Fruit fly (Drosophila melanogaster) whole organism, embryonic: Measurements from ENCODE around the gene CG12672.

ENCODE experiments used
- Abd-B ChIP-seq: fragments of 200-800 bp; sonication (Bioruptor generic); optimal IDR thresholded peaks from 2 replicates; lab custom pipeline; 2018; ENCODE audit warnings: missing biosample characterization, mild to moderate bottlenecking, missing genetic modification characterization, moderate library complexity
- Adf1 ChIP-seq: fragments of 200-800 bp; sonication (Bioruptor generic); IDR thresholded peaks from 2 replicates; pipeline ENCODE4 v1.3.6; 2022; ENCODE audit warnings: missing biosample characterization, missing genetic modification characterization
- Antp ChIP-seq: fragments of 200-800 bp; sonication (Bioruptor generic); optimal IDR thresholded peaks from 3 replicates; lab custom pipeline; 2016; ENCODE audit warnings: missing biosample characterization, missing genetic modification characterization
- CG11504 ChIP-seq: fragments of 200-800 bp; sonication (Bioruptor generic); optimal IDR thresholded peaks from 3 replicates; lab custom pipeline; 2019; ENCODE audit warnings: missing biosample characterization, mild to moderate bottlenecking, missing genetic modification characterization, moderate library complexity
- CG12659 ChIP-seq: fragments of 200-800 bp; sonication (Bioruptor generic); optimal IDR thresholded peaks from 3 replicates; lab custom pipeline; 2017; ENCODE audit warnings: mild to moderate bottlenecking, missing biosample characterization, missing genetic modification reagents, missing genetic modification characterization
- CG1603 ChIP-seq: fragments of 200-800 bp; sonication (Bioruptor generic); optimal IDR thresholded peaks from 2 replicates; lab custom pipeline; 2019; ENCODE audit warnings: missing biosample characterization, mild to moderate bottlenecking, missing genetic modification characterization, moderate library complexity
- CG16863 ChIP-seq: fragments of 200-800 bp; sonication (Bioruptor generic); optimal IDR thresholded peaks from 3 replicates; lab custom pipeline; 2016; ENCODE audit warnings: missing biosample characterization, missing genetic modification characterization
- CG18262 ChIP-seq: fragments of 200-800 bp; optimal IDR thresholded peaks from 3 replicates; lab custom pipeline; 2019; ENCODE audit warnings: missing biosample characterization, mild to moderate bottlenecking, missing genetic modification characterization, moderate library complexity
- CG34422 ChIP-seq: fragments of 200-800 bp; sonication (Bioruptor generic); IDR thresholded peaks from 3 replicates; pipeline ENCODE4 v1.3.6; 2022; ENCODE audit warnings: missing biosample characterization, missing genetic modification characterization
- CG4360 ChIP-seq: fragments of 200-800 bp; sonication (Bioruptor generic); IDR thresholded peaks from 2 replicates; pipeline ENCODE4 v1.3.6; 2022; ENCODE audit warnings: missing biosample characterization, missing genetic modification characterization
- CG6791 ChIP-seq: fragments of 200-800 bp; sonication (Bioruptor generic); IDR thresholded peaks from 3 replicates; pipeline ENCODE4 v1.3.6; 2022; ENCODE audit warnings: missing biosample characterization, missing genetic modification characterization; ENCODE audit not compliant: partially characterized antibody
- CG7372 ChIP-seq: fragments of 200-800 bp; sonication (Bioruptor generic); IDR thresholded peaks from 2 replicates; pipeline ENCODE4 v1.3.6; 2022; ENCODE audit warnings: missing biosample characterization, missing genetic modification characterization
- CG7556 ChIP-seq: fragments of 200-800 bp; sonication (Bioruptor generic); optimal IDR thresholded peaks from 2 replicates; lab custom pipeline; 2017; ENCODE audit warnings: missing biosample characterization, mild to moderate bottlenecking, missing genetic modification characterization
- CG8281 ChIP-seq: fragments of 200-800 bp; sonication (Bioruptor generic); optimal IDR thresholded peaks from 2 replicates; lab custom pipeline; 2018; ENCODE audit warnings: missing biosample characterization, mild to moderate bottlenecking, missing genetic modification characterization, moderate library complexity
- Deaf1 ChIP-seq: fragments of 200-800 bp; optimal IDR thresholded peaks from 3 replicates; lab custom pipeline; 2019; ENCODE audit warnings: missing biosample characterization, mild to moderate bottlenecking, missing genetic modification characterization, moderate library complexity
- Dref ChIP-seq: fragments of 200-800 bp; sonication (Bioruptor generic); IDR thresholded peaks from 2 replicates; pipeline ENCODE4 v1.3.6; 2022; ENCODE audit warnings: missing biosample characterization, missing genetic modification characterization
- Drgx ChIP-seq: fragments of 200-800 bp; sonication (Bioruptor generic); IDR thresholded peaks from 2 replicates; pipeline ENCODE4 v1.3.6; 2022; ENCODE audit warnings: missing biosample characterization, missing genetic modification characterization
- E2f1 ChIP-seq: fragments of 200-800 bp; sonication (Bioruptor generic); IDR thresholded peaks from 2 replicates; pipeline ENCODE4 v1.3.6; 2022; ENCODE audit warnings: missing biosample characterization, missing genetic modification characterization
- Ets65A ChIP-seq: fragments of 200-800 bp; sonication (Bioruptor generic); peaks from one replicate; lab custom pipeline; 2016; ENCODE audit warnings: missing biosample characterization, missing genetic modification characterization
- Ets97D ChIP-seq: fragments of 200-800 bp; sonication (Bioruptor generic); optimal IDR thresholded peaks from 3 replicates; lab custom pipeline; 2016; ENCODE audit warnings: missing biosample characterization, missing genetic modification characterization
- Fer1 ChIP-seq: fragments of 200-800 bp; sonication (Bioruptor generic); optimal IDR thresholded peaks from 2 replicates; lab custom pipeline; 2017; ENCODE audit warnings: missing biosample characterization, mild to moderate bottlenecking, missing genetic modification characterization
- Jarid2 ChIP-seq: fragments of 200-800 bp; sonication (Bioruptor generic); optimal IDR thresholded peaks from 3 replicates; lab custom pipeline; 2017; ENCODE audit warnings: mild to moderate bottlenecking, missing biosample characterization, missing genetic modification reagents, missing genetic modification characterization
- Med ChIP-seq: fragments of 200-800 bp; sonication (Bioruptor generic); peaks from one replicate; lab custom pipeline; 2016; ENCODE audit warnings: missing biosample characterization, missing genetic modification characterization, mild to moderate bottlenecking, inconsistent platforms, moderate library complexity
- Sry-δ ChIP-seq: fragments of 200-800 bp; sonication (Bioruptor generic); optimal IDR thresholded peaks from 2 replicates; lab custom pipeline; 2016; ENCODE audit warnings: missing biosample characterization, missing genetic modification characterization
- TFAM ChIP-seq: fragments of 200-800 bp; sonication (Bioruptor generic); optimal IDR thresholded peaks from 2 replicates; lab custom pipeline; 2017; ENCODE audit warnings: missing biosample characterization, missing genetic modification characterization, inconsistent platforms
- Tbp ChIP-seq: fragments of >200 bp; optimal IDR thresholded peaks from 2 replicates; lab custom pipeline; 2018; ENCODE audit warnings: missing biosample characterization, missing genetic modification characterization
- Usf ChIP-seq: fragments of 200-800 bp; sonication (Bioruptor generic); optimal IDR thresholded peaks from 2 replicates; lab custom pipeline; 2017; ENCODE audit warnings: missing genotype, missing biosample characterization, missing genetic modification characterization
- al ChIP-seq: fragments of 200-800 bp; sonication (Bioruptor generic); IDR thresholded peaks from 2 replicates; pipeline ENCODE4 v1.3.6; 2022; ENCODE audit warnings: missing biosample characterization, missing genetic modification characterization
- bowl ChIP-seq: fragments of 200-800 bp; sonication (Bioruptor generic); IDR thresholded peaks from 2 replicates; pipeline ENCODE4 v1.3.6; 2022; ENCODE audit warnings: missing biosample characterization, missing genetic modification characterization
- cg ChIP-seq: fragments of 200-800 bp; sonication (Bioruptor generic); optimal IDR thresholded peaks from 3 replicates; lab custom pipeline; 2019; ENCODE audit warnings: missing biosample characterization, mild to moderate bottlenecking, missing genetic modification characterization, moderate library complexity
- ci ChIP-seq: fragments of 200-800 bp; sonication (Bioruptor generic); IDR thresholded peaks from 3 replicates; pipeline ENCODE4 v1.3.6; 2022; ENCODE audit warnings: missing biosample characterization, missing genetic modification characterization
- croc ChIP-seq: fragments of 200-800 bp; sonication (Bioruptor generic); conservative IDR thresholded peaks from 3 replicates; pipeline ENCODE4 v1.3.6; 2022; ENCODE audit warnings: missing biosample characterization, missing genetic modification characterization
- crol ChIP-seq: fragments of 200-800 bp; sonication (Bioruptor generic); IDR thresholded peaks from 2 replicates; pipeline ENCODE4 v1.3.6; 2022; ENCODE audit warnings: missing biosample characterization, missing genetic modification characterization
- fd3F ChIP-seq: fragments of 200-800 bp; sonication (Bioruptor generic); optimal IDR thresholded peaks from 2 replicates; lab custom pipeline; 2018; ENCODE audit warnings: missing biosample characterization, mild to moderate bottlenecking, missing genetic modification characterization, moderate library complexity
- grau ChIP-seq: fragments of 200-800 bp; optimal IDR thresholded peaks from 3 replicates; lab custom pipeline; 2019; ENCODE audit warnings: missing biosample characterization, mild to moderate bottlenecking, missing genetic modification characterization, moderate library complexity
- ham ChIP-seq: fragments of 200-800 bp; sonication (Bioruptor generic); IDR thresholded peaks from 2 replicates; pipeline ENCODE4 v1.3.6; 2022; ENCODE audit warnings: missing biosample characterization, missing genetic modification characterization
- insv ChIP-seq, 2 experiments: fragments of 200-800 bp; sonication (Bioruptor generic); optimal IDR thresholded peaks; 3 replicates each; lab custom pipeline; 2016 to 2018; ENCODE audit warnings: missing biosample characterization in 2 of 2, missing genetic modification characterization in 2 of 2
- kay ChIP-seq: fragments of 200-800 bp; sonication (Bioruptor generic); optimal IDR thresholded peaks from 2 replicates; lab custom pipeline; 2016; ENCODE audit warnings: missing biosample characterization, missing genetic modification characterization
- nau ChIP-seq: fragments of 200-800 bp; sonication (Bioruptor generic); optimal IDR thresholded peaks from 3 replicates; lab custom pipeline; 2017; ENCODE audit warnings: missing biosample characterization, mild to moderate bottlenecking, missing genetic modification characterization, missing genetic modification reagents
- phol ChIP-seq: fragments of 200-800 bp; sonication (Bioruptor generic); optimal IDR thresholded peaks from 3 replicates; lab custom pipeline; 2018; ENCODE audit warnings: missing biosample characterization, mild to moderate bottlenecking, missing genetic modification characterization, moderate library complexity
- run ChIP-seq: fragments of 200-800 bp; sonication (Bioruptor generic); optimal IDR thresholded peaks from 3 replicates; lab custom pipeline; 2018; ENCODE audit warnings: missing biosample characterization, mild to moderate bottlenecking, missing genetic modification characterization
- sd ChIP-seq: fragments of 200-800 bp; sonication (Bioruptor generic); optimal IDR thresholded peaks from 3 replicates; lab custom pipeline; 2018; ENCODE audit warnings: missing biosample characterization, mild to moderate bottlenecking, missing genetic modification characterization, moderate library complexity
- sens ChIP-seq: fragments of 200-800 bp; sonication (Bioruptor generic); peaks from one replicate; lab custom pipeline; 2016; ENCODE audit warnings: missing biosample characterization, missing genetic modification characterization
- trem ChIP-seq: fragments of 200-800 bp; optimal IDR thresholded peaks from 3 replicates; lab custom pipeline; 2019; ENCODE audit warnings: missing biosample characterization, mild to moderate bottlenecking, missing genetic modification characterization, moderate library complexity
- vnd ChIP-seq: fragments of 200-800 bp; sonication (Bioruptor generic); IDR thresholded peaks from 3 replicates; pipeline ENCODE4 v1.3.6; 2022; ENCODE audit warnings: missing biosample characterization, missing genetic modification characterization; ENCODE audit not compliant: partially characterized antibody
- wek ChIP-seq: fragments of 200-800 bp; sonication (Bioruptor generic); optimal IDR thresholded peaks from 3 replicates; lab custom pipeline; 2018; ENCODE audit warnings: missing biosample characterization, mild to moderate bottlenecking, missing genetic modification characterization, moderate library complexity
- zen ChIP-seq: fragments of 200-800 bp; sonication (Bioruptor generic); optimal IDR thresholded peaks from 3 replicates; lab custom pipeline; 2018; ENCODE audit warnings: missing biosample characterization, mild to moderate bottlenecking, missing genetic modification characterization, moderate library complexity
- zen2 ChIP-seq: fragments of 200-800 bp; sonication (Bioruptor generic); IDR thresholded peaks from 3 replicates; pipeline ENCODE4 v1.3.6; 2022; ENCODE audit warnings: missing biosample characterization, missing genetic modification characterization; ENCODE audit not compliant: partially characterized antibody

Gene CG12672

dm6 chrX:18014601-18015000 lies 7.2 kb upstream of the CG12672 start:
- no peak for TF ChIP-seq grau
- TF ChIP-seq Adf1 = peak; percentile 82
- no peak for TF ChIP-seq ham (GFP tag; lab: Robert Waterston, UW)
- peak; percentile 71 for TF ChIP-seq crol (GFP tag; lab: Robert Waterston, UW)
- peak; percentile 30 for TF ChIP-seq sens
- no peak for TF ChIP-seq CG6791
- TF ChIP-seq sd (tag; lab: Kevin White, UChicago) = peak; percentile 80
- TF ChIP-seq Drgx (GFP tag; lab: Robert Waterston, UW) = peak; percentile 84
- peak; percentile 29 for TF ChIP-seq CG8281 (tag; lab: Kevin White, UChicago)
- TF ChIP-seq nau (GFP tag; lab: Kevin White, UChicago) = peak; percentile 37

dm6 chrX:18009438-18009837 lies 2.0 kb upstream of the CG12672 start:
- TF ChIP-seq cg (GFP tag; lab: Kevin White, UChicago) = peak; percentile 3
- TF ChIP-seq trem = no peak
- TF ChIP-seq CG34422 (GFP tag; lab: Robert Waterston, UW) = no peak
- TF ChIP-seq Deaf1 (tag; lab: Kevin White, UChicago) = peak; percentile 87
- peak; percentile 24 for TF ChIP-seq Med (GFP tag; lab: Kevin White, UChicago)
- TF ChIP-seq E2f1 (GFP tag; lab: Robert Waterston, UW) = no peak
- TF ChIP-seq Antp (GFP tag; lab: Kevin White, UChicago) = no peak
- no peak for TF ChIP-seq CG1603 (tag; lab: Kevin White, UChicago)
- peak; percentile 82 for TF ChIP-seq Ets65A (GFP tag; lab: Kevin White, UChicago)

dm6 chrX:18003772-18004569 lies 3.4 kb downstream of the CG12672 start:
- peak; percentile 36 for TF ChIP-seq fd3F
- no peak for TF ChIP-seq Tbp
- no peak for TF ChIP-seq Abd-B (GFP tag; lab: Kevin White, UChicago)
- peak; percentile 70 for TF ChIP-seq Fer1 (GFP tag; lab: Kevin White, UChicago)
- TF ChIP-seq al (GFP tag; lab: Robert Waterston, UW) = no peak
- no peak for TF ChIP-seq Usf (GFP tag; lab: Kevin White, UChicago)
- no peak for TF ChIP-seq ham (GFP tag; lab: Robert Waterston, UW)
- no peak for TF ChIP-seq CG7372
- TF ChIP-seq insv (GFP tag; optimal IDR thresholded peaks at IDR 0.05; lab: Kevin White, UChicago) = no peak
- no peak for TF ChIP-seq CG12659 (GFP tag; lab: Kevin White, UChicago)
- no peak for TF ChIP-seq TFAM (GFP tag; lab: Kevin White, UChicago)
- no peak for TF ChIP-seq bowl
- no peak for TF ChIP-seq vnd (GFP tag; lab: Robert Waterston, UW)
- TF ChIP-seq CG7556 (GFP tag; lab: Kevin White, UChicago) = peak; percentile 9
- no peak for TF ChIP-seq CG18262 (tag; lab: Kevin White, UChicago)
- no peak for TF ChIP-seq zen2 (GFP tag; lab: Robert Waterston, UW)
- no peak for TF ChIP-seq kay (GFP tag; lab: Kevin White, UChicago)
- no peak for TF ChIP-seq CG16863 (GFP tag; lab: Kevin White, UChicago)
- peak; percentile 58 for TF ChIP-seq phol (tag; lab: Kevin White, UChicago)
- no peak for TF ChIP-seq ci (GFP tag; lab: Robert Waterston, UW)
- no peak for TF ChIP-seq croc (GFP tag; lab: Robert Waterston, UW)
- TF ChIP-seq Dref (GFP tag; lab: Robert Waterston, UW) = no peak
- TF ChIP-seq wek (GFP tag; lab: Kevin White, UChicago) = no peak
- TF ChIP-seq CG11504 (tag; lab: Kevin White, UChicago) = peak; percentile 79
- no peak for TF ChIP-seq zen (tag; lab: Kevin White, UChicago)
- TF ChIP-seq Sry-δ (GFP tag; lab: Kevin White, UChicago) = no peak
- TF ChIP-seq CG4360 (GFP tag; lab: Robert Waterston, UW) = no peak
- no peak for TF ChIP-seq Ets97D (GFP tag; lab: Kevin White, UChicago)
- no peak for TF ChIP-seq Jarid2
- peak; percentile 37 for TF ChIP-seq run (tag; lab: Kevin White, UChicago)
